Worm (Caenorhabditis elegans) whole organism, young adult: ENCODE data around the gene ced-9.

Source experiments
- ceh-40 ChIP-seq: fragments of 200-800 bp; sonication (Bioruptor generic); IDR thresholded peaks from 2 replicates; pipeline ENCODE4 v1.3.6; 2022; ENCODE audit warnings: missing genetic modification characterization, missing compliant biosample characterization
- dpl-1 ChIP-seq: fragments of 150-350 bp; optimal IDR thresholded peaks from 2 replicates; lab custom pipeline; 2014; ENCODE audit warnings: missing biosample characterization, missing genetic modification reagents, missing genetic modification characterization
- let-526 ChIP-seq: fragments of 200-800 bp; sonication (Bioruptor generic); IDR thresholded peaks from 2 replicates; pipeline ENCODE4 v1.3.6; 2022; ENCODE audit warnings: missing genetic modification reagents, missing genetic modification characterization, missing compliant biosample characterization
- pbrm-1 ChIP-seq: fragments of 200-800 bp; sonication (Bioruptor generic); IDR thresholded peaks from 2 replicates; pipeline ENCODE4 v1.3.6; 2022; ENCODE audit warnings: missing genetic modification reagents, missing genetic modification characterization, missing compliant biosample characterization
- somi-1 ChIP-seq: fragments of 200-800 bp; sonication (Bioruptor generic); optimal IDR thresholded peaks from 2 replicates; lab custom pipeline; 2018; ENCODE audit warnings: mild to moderate bottlenecking, missing genetic modification characterization, missing compliant biosample characterization
- xnd-1 ChIP-seq: sonication (generic microtip); optimal IDR thresholded peaks from 2 replicates; lab custom pipeline; 2016; ENCODE audit warnings: missing genotype, missing genetic modification reagents, missing genetic modification characterization, missing compliant biosample characterization
- zfh-2 ChIP-seq: fragments of 200-800 bp; sonication (Bioruptor generic); conservative IDR thresholded peaks from 2 replicates; pipeline ENCODE4 v1.3.6; 2022; ENCODE audit warnings: missing genetic modification reagents, missing genetic modification characterization, missing compliant biosample characterization

ced-9 gene

ce11 chrIII:10386476-10386875 lies 51.5 kb downstream of the ced-9 start, which contains the start of gene C38H2.3:
Gene C38H2.3, minus strand, starts transcription at chrIII:10386576.
- no peak for TF ChIP-seq dpl-1 (GFP tag; lab: Kevin White, UChicago)
- TF ChIP-seq let-526 (GFP tag; lab: Robert Waterston, UW), result no peak
- no peak for TF ChIP-seq xnd-1 (tag; lab: Kevin White, UChicago)
- TF ChIP-seq ceh-40 (GFP tag; lab: Robert Waterston, UW), result no peak
- no peak for TF ChIP-seq pbrm-1 (GFP tag; lab: Robert Waterston, UW)
- no peak for TF ChIP-seq zfh-2 (GFP tag; lab: Robert Waterston, UW)
- no peak for TF ChIP-seq somi-1
